Fruit fly (Drosophila melanogaster) whole organism, embryonic: ENCODE results near the gene CG6843.

Source experiments
- BtbVII ChIP-seq: fragments of 200-800 bp; sonication (Bioruptor generic); optimal IDR thresholded peaks from 3 replicates; lab custom pipeline; 2017; ENCODE audit warnings: missing biosample characterization, mild to moderate bottlenecking, missing genetic modification characterization
- C15 ChIP-seq: fragments of 200-800 bp; sonication (Bioruptor generic); IDR thresholded peaks from 3 replicates; pipeline ENCODE4 v1.3.6; 2022; ENCODE audit warnings: missing biosample characterization, missing genetic modification characterization
- CG10274 ChIP-seq: fragments of 200-800 bp; sonication (Bioruptor generic); optimal IDR thresholded peaks from 3 replicates; lab custom pipeline; 2017; ENCODE audit warnings: missing biosample characterization, mild to moderate bottlenecking, missing genetic modification characterization
- CG10565 ChIP-seq: fragments of 200-800 bp; sonication (Bioruptor generic); optimal IDR thresholded peaks from 3 replicates; lab custom pipeline; 2016; ENCODE audit warnings: missing biosample characterization, mild to moderate bottlenecking, missing genetic modification characterization
- CG10654 ChIP-seq: fragments of 200-800 bp; sonication (Bioruptor generic); optimal IDR thresholded peaks from 2 replicates; lab custom pipeline; 2016; ENCODE audit warnings: missing biosample characterization, missing genetic modification characterization
- CG11398 ChIP-seq: fragments of 200-800 bp; sonication (Bioruptor generic); optimal IDR thresholded peaks from 2 replicates; lab custom pipeline; 2016; ENCODE audit warnings: missing biosample characterization, missing genetic modification characterization
- CG11456 ChIP-seq: fragments of 200-800 bp; sonication (Bioruptor generic); IDR thresholded peaks from 3 replicates; pipeline ENCODE4 v1.3.6; 2022; ENCODE audit warnings: missing biosample characterization, missing genetic modification characterization
- CG11723 ChIP-seq: fragments of 200-800 bp; sonication (Bioruptor generic); optimal IDR thresholded peaks from 2 replicates; lab custom pipeline; 2017; ENCODE audit warnings: missing biosample characterization, mild to moderate bottlenecking, missing genetic modification characterization
- CG1233 ChIP-seq: fragments of 200-800 bp; sonication (Bioruptor generic); optimal IDR thresholded peaks from 4 replicates; lab custom pipeline; 2018; ENCODE audit warnings: missing biosample characterization, mild to moderate bottlenecking, missing genetic modification characterization
- CG15601 ChIP-seq: fragments of 200-800 bp; sonication (Bioruptor generic); optimal IDR thresholded peaks from 3 replicates; lab custom pipeline; 2019; ENCODE audit warnings: missing biosample characterization, mild to moderate bottlenecking, missing genetic modification characterization, moderate library complexity
- CG1647 ChIP-seq: fragments of 200-800 bp; sonication (Bioruptor generic); optimal IDR thresholded peaks from 3 replicates; lab custom pipeline; 2016; ENCODE audit warnings: missing biosample characterization, missing genetic modification characterization
- CG16779 ChIP-seq: fragments of 200-800 bp; sonication (Bioruptor generic); IDR thresholded peaks from 2 replicates; pipeline ENCODE4 v1.3.6; 2022; ENCODE audit warnings: missing biosample characterization, missing genetic modification characterization
- CG17912 ChIP-seq: fragments of 200-800 bp; sonication (Bioruptor generic); optimal IDR thresholded peaks from 2 replicates; lab custom pipeline; 2018; ENCODE audit warnings: missing biosample characterization, mild to moderate bottlenecking, missing genetic modification characterization
- CG18764 ChIP-seq: fragments of 200-800 bp; sonication (Bioruptor generic); optimal IDR thresholded peaks from 3 replicates; lab custom pipeline; 2016; ENCODE audit warnings: missing biosample characterization, missing genetic modification characterization
- CG2199 ChIP-seq: fragments of 200-800 bp; sonication (Bioruptor generic); IDR thresholded peaks from 3 replicates; pipeline ENCODE4 v1.3.6; 2022; ENCODE audit warnings: missing biosample characterization, missing genetic modification characterization
- CG2678 ChIP-seq: fragments of 200-800 bp; sonication (Bioruptor generic); optimal IDR thresholded peaks from 3 replicates; lab custom pipeline; 2019; ENCODE audit warnings: missing biosample characterization, mild to moderate bottlenecking, missing genetic modification characterization, moderate library complexity
- CG30020 ChIP-seq: fragments of 200-800 bp; optimal IDR thresholded peaks from 2 replicates; lab custom pipeline; 2019; ENCODE audit warnings: missing biosample characterization, mild to moderate bottlenecking, missing genetic modification characterization, moderate library complexity
- CG30403 ChIP-seq: fragments of 200-800 bp; sonication (Bioruptor generic); optimal IDR thresholded peaks from 3 replicates; lab custom pipeline; 2016; ENCODE audit warnings: missing biosample characterization, missing genetic modification characterization
- CG3065 ChIP-seq: fragments of 200-800 bp; sonication (Bioruptor generic); optimal IDR thresholded peaks from 2 replicates; lab custom pipeline; 2016; ENCODE audit warnings: missing biosample characterization, missing genetic modification characterization
- CG34224 ChIP-seq: fragments of 200-800 bp; sonication (Bioruptor generic); IDR thresholded peaks from 3 replicates; pipeline ENCODE4 v1.3.6; 2022; ENCODE audit warnings: missing biosample characterization, missing genetic modification characterization; ENCODE audit not compliant: partially characterized antibody
- CG3726 ChIP-seq: fragments of 200-800 bp; sonication (Bioruptor generic); IDR thresholded peaks from 3 replicates; pipeline ENCODE4, ENCODE4 v1.3.6; 2022; ENCODE audit warnings: missing biosample characterization, missing genetic modification characterization
- CG3995 ChIP-seq: fragments of 200-800 bp; sonication (Bioruptor generic); optimal IDR thresholded peaks from 3 replicates; lab custom pipeline; 2016; ENCODE audit warnings: missing biosample characterization, missing genetic modification characterization
- CG5245 ChIP-seq: fragments of 200-800 bp; sonication (Bioruptor generic); optimal IDR thresholded peaks from 3 replicates; lab custom pipeline; 2016; ENCODE audit warnings: missing biosample characterization, missing genetic modification characterization
- CG6683 ChIP-seq: fragments of 200-800 bp; sonication (Bioruptor generic); optimal IDR thresholded peaks from 2 replicates; lab custom pipeline; 2017; ENCODE audit warnings: missing biosample characterization, mild to moderate bottlenecking, missing genetic modification characterization, missing genetic modification reagents
- CG6689 ChIP-seq: fragments of 200-800 bp; sonication (Bioruptor generic); IDR thresholded peaks from 2 replicates; pipeline ENCODE4 v1.3.6; 2022; ENCODE audit warnings: missing biosample characterization, missing genetic modification characterization
- CG7372 ChIP-seq: fragments of 200-800 bp; sonication (Bioruptor generic); IDR thresholded peaks from 2 replicates; pipeline ENCODE4 v1.3.6; 2022; ENCODE audit warnings: missing biosample characterization, missing genetic modification characterization
- CG7928 ChIP-seq: fragments of 200-800 bp; sonication (Bioruptor generic); optimal IDR thresholded peaks from 2 replicates; lab custom pipeline; 2017; ENCODE audit warnings: missing biosample characterization, mild to moderate bottlenecking, missing genetic modification characterization
- CG8359 ChIP-seq: fragments of 200-800 bp; sonication (Bioruptor generic); optimal IDR thresholded peaks from 2 replicates; lab custom pipeline; 2017; ENCODE audit warnings: missing biosample characterization, mild to moderate bottlenecking, missing genetic modification characterization, borderline replicate concordance
- CG9797 ChIP-seq: fragments of 200-800 bp; sonication (Bioruptor generic); optimal IDR thresholded peaks from 3 replicates; lab custom pipeline; 2018; ENCODE audit warnings: missing biosample characterization, mild to moderate bottlenecking, missing genetic modification characterization
- Fer3 ChIP-seq: fragments of 200-800 bp; sonication (Bioruptor generic); optimal IDR thresholded peaks from 2 replicates; lab custom pipeline; 2018; ENCODE audit warnings: missing biosample characterization, mild to moderate bottlenecking, missing genetic modification characterization, moderate library complexity
- Gsc ChIP-seq: fragments of 200-800 bp; sonication (Bioruptor generic); IDR thresholded peaks from 2 replicates; pipeline ENCODE4 v1.3.6; 2022; ENCODE audit warnings: missing biosample characterization, missing genetic modification characterization
- HmgD ChIP-seq: fragments of 200-800 bp; sonication (Bioruptor generic); optimal IDR thresholded peaks from 3 replicates; lab custom pipeline; 2016; ENCODE audit warnings: missing biosample characterization, missing genetic modification characterization
- Hr39 ChIP-seq: fragments of >200 bp; optimal IDR thresholded peaks from 2 replicates; lab custom pipeline; 2017
- Max ChIP-seq: fragments of 200-800 bp; sonication (Bioruptor generic); optimal IDR thresholded peaks from 2 replicates; lab custom pipeline; 2016; ENCODE audit warnings: missing biosample characterization, mild to moderate bottlenecking, missing genetic modification characterization
- NC2β ChIP-seq: fragments of 200-800 bp; sonication (Bioruptor generic); optimal IDR thresholded peaks from 2 replicates; lab custom pipeline; 2016; ENCODE audit warnings: missing biosample characterization, missing genetic modification characterization
- Scr ChIP-seq: fragments of 200-800 bp; sonication (Bioruptor generic); IDR thresholded peaks from 2 replicates; pipeline ENCODE4 v1.3.6; 2022; ENCODE audit warnings: missing biosample characterization, missing genetic modification characterization; ENCODE audit not compliant: partially characterized antibody
- Sry-β ChIP-seq: fragments of 200-800 bp; sonication (Bioruptor generic); optimal IDR thresholded peaks from 2 replicates; lab custom pipeline; 2018; ENCODE audit warnings: missing biosample characterization, mild to moderate bottlenecking, missing genetic modification characterization, moderate library complexity
- dm ChIP-seq: fragments of 200-800 bp; sonication (Bioruptor generic); optimal IDR thresholded peaks from 3 replicates; lab custom pipeline; 2016; ENCODE audit warnings: missing biosample characterization, missing genetic modification characterization
- esg ChIP-seq: fragments of 200-800 bp; sonication (Bioruptor generic); conservative IDR thresholded peaks from 2 replicates; pipeline ENCODE4 v1.3.6; 2022; ENCODE audit warnings: missing biosample characterization, missing genetic modification characterization
- fd102C ChIP-seq: fragments of 200-800 bp; sonication (Bioruptor generic); optimal IDR thresholded peaks from 2 replicates; lab custom pipeline; 2018; ENCODE audit warnings: missing biosample characterization, mild to moderate bottlenecking, missing genetic modification characterization, moderate library complexity
- gce ChIP-seq: fragments of 200-800 bp; sonication (Bioruptor generic); IDR thresholded peaks from 3 replicates; pipeline ENCODE4 v1.3.6; 2022; ENCODE audit warnings: missing biosample characterization, missing genetic modification characterization
- nerfin-2 ChIP-seq: fragments of 200-800 bp; sonication (Bioruptor generic); IDR thresholded peaks from 2 replicates; pipeline ENCODE4 v1.3.6; 2022; ENCODE audit warnings: missing biosample characterization, missing genetic modification characterization; ENCODE audit not compliant: partially characterized antibody
- nmo ChIP-seq: fragments of 200-800 bp; sonication (Bioruptor generic); optimal IDR thresholded peaks from 2 replicates; lab custom pipeline; 2018; ENCODE audit warnings: missing biosample characterization, mild to moderate bottlenecking, missing genetic modification characterization, moderate library complexity
- p53 ChIP-seq: fragments of 200-800 bp; sonication (Bioruptor generic); optimal IDR thresholded peaks from 2 replicates; lab custom pipeline; 2016; ENCODE audit warnings: missing biosample characterization, missing genetic modification characterization
- pb ChIP-seq: fragments of 200-800 bp; sonication (Bioruptor generic); optimal IDR thresholded peaks from 3 replicates; lab custom pipeline; 2016; ENCODE audit warnings: missing biosample characterization, missing genetic modification characterization
- slou ChIP-seq: fragments of 200-800 bp; sonication (Bioruptor generic); optimal IDR thresholded peaks from 3 replicates; lab custom pipeline; 2016; ENCODE audit warnings: missing biosample characterization, missing genetic modification characterization
- tll ChIP-seq, 2 experiments: fragments of 200-800 bp in 1 of 2; fragments of >200 bp in 1 of 2; sonication (Bioruptor generic) in 1 of 2; optimal IDR thresholded peaks; 2 replicates each; lab custom pipeline; 2017 to 2019; ENCODE audit warnings: missing biosample characterization in 2 of 2, missing genetic modification characterization in 2 of 2, mild to moderate bottlenecking in 1 of 2, moderate library complexity in 1 of 2
- toy ChIP-seq: fragments of 200-800 bp; sonication (Bioruptor generic); IDR thresholded peaks from 2 replicates; pipeline ENCODE4 v1.3.6; 2022; ENCODE audit warnings: missing biosample characterization, missing genetic modification characterization
- trem ChIP-seq: fragments of 200-800 bp; optimal IDR thresholded peaks from 3 replicates; lab custom pipeline; 2019; ENCODE audit warnings: missing biosample characterization, mild to moderate bottlenecking, missing genetic modification characterization, moderate library complexity
- trh ChIP-seq: fragments of 200-800 bp; sonication (Bioruptor generic); optimal IDR thresholded peaks from 2 replicates; lab custom pipeline; 2016; ENCODE audit warnings: missing biosample characterization, missing genetic modification characterization

CG6843 gene

DNA sequence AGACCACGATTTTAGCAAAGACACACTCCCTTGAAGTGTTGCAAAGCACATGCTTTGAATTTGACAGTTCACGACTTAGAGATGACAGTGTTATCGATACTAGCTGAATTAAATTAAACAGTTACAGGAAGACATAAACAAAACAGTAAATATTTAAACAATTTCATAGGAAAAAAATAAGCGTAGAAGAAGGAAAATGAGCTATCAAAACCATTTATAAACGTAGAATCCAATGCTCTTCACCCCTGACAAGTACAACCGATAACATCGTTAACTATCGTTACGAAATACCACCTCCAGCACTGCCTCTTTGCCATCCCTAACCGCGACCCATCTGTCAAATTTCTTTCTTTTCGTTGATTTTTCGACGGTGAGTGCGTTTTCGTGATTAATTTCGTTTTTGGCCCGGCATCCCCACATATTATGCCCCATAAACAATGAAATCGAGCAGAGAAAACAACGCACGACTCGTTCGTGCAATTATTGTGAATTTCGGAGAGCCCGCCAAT, 2.6 kb upstream of the CG6843 start, which contains the start of gene RpL26 (continued):
- peak; percentile 85 for TF ChIP-seq CG3995 (GFP tag; lab: Kevin White, UChicago)
- peak; percentile 63 for TF ChIP-seq CG10654 (GFP tag; lab: Kevin White, UChicago)
- TF ChIP-seq toy (GFP tag; lab: Robert Waterston, UW) = peak; percentile 51; the same call in 1 of the 2 replicates
- peak; percentile 95 for TF ChIP-seq CG34224 (GFP tag; lab: Robert Waterston, UW)
- TF ChIP-seq CG5245 (GFP tag; lab: Kevin White, UChicago) = peak; percentile 11
- TF ChIP-seq CG2678 (tag; lab: Kevin White, UChicago) = peak; percentile 76
- TF ChIP-seq Hr39 (lab: Kevin White, UChicago) = no peak
- TF ChIP-seq CG18764 (GFP tag; lab: Kevin White, UChicago) = peak; percentile 25
- TF ChIP-seq CG1233 (GFP tag; lab: Kevin White, UChicago) = peak; percentile 48
- peak; percentile 64 for TF ChIP-seq trem (tag; lab: Kevin White, UChicago)
- TF ChIP-seq pb (GFP tag; lab: Kevin White, UChicago) = peak; percentile 48
- TF ChIP-seq CG1647 (GFP tag; lab: Kevin White, UChicago) = peak; percentile 44
- 0 out of 2 replicates have a peak, but pooled peaks have one; percentile 12 for TF ChIP-seq CG16779 (GFP tag; lab: Robert Waterston, UW)
- peak in 1 of 2 experiments; percentile 88 for TF ChIP-seq tll (GFP tag; optimal IDR thresholded peaks at IDR 0.05; lab: Kevin White, UChicago)
- no peak for TF ChIP-seq CG10565
- peak; percentile 99 for TF ChIP-seq Scr
- TF ChIP-seq CG9797 (GFP tag; lab: Kevin White, UChicago) = peak; percentile 47
- TF ChIP-seq CG6689 (GFP tag; lab: Robert Waterston, UW) = peak; percentile 76
- peak; percentile 46 for TF ChIP-seq slou (GFP tag; lab: Kevin White, UChicago)
- no peak for TF ChIP-seq fd102C (GFP tag; lab: Kevin White, UChicago)
- TF ChIP-seq nerfin-2 (GFP tag; lab: Robert Waterston, UW) = peak; percentile 90
- TF ChIP-seq CG3065 (GFP tag; lab: Kevin White, UChicago) = peak; percentile 48
- peak; percentile 77 for TF ChIP-seq CG15601
- TF ChIP-seq Max = peak; percentile 63
- peak; percentile 7 for TF ChIP-seq CG10274 (GFP tag; lab: Kevin White, UChicago)
- TF ChIP-seq gce = no peak; the same call in 2 of the 3 replicates
- peak; percentile 93 for TF ChIP-seq dm (GFP tag; lab: Kevin White, UChicago)
- 0 out of 3 replicates have a peak, but pooled peaks have one; percentile 5 for TF ChIP-seq CG3726 (GFP tag; lab: Robert Waterston, UW)
- peak; percentile 55 for TF ChIP-seq CG17912 (GFP tag; lab: Kevin White, UChicago)
- peak; percentile 72 for TF ChIP-seq HmgD (GFP tag; lab: Kevin White, UChicago)
- peak; percentile 77 for TF ChIP-seq CG30020 (tag; lab: Kevin White, UChicago)
- peak; percentile 79 for TF ChIP-seq p53 (GFP tag; lab: Kevin White, UChicago)
- TF ChIP-seq trh (GFP tag; lab: Kevin White, UChicago) = peak; percentile 54
- TF ChIP-seq CG8359 = peak; percentile 24
- TF ChIP-seq esg = peak; percentile 66
- TF ChIP-seq nmo (GFP tag; lab: Kevin White, UChicago) = peak; percentile 92
- TF ChIP-seq BtbVII (GFP tag; lab: Kevin White, UChicago) = peak; percentile 61
- no peak for TF ChIP-seq C15 (GFP tag; lab: Robert Waterston, UW)
- peak; percentile 57 for TF ChIP-seq CG11398 (GFP tag; lab: Kevin White, UChicago)
- TF ChIP-seq CG11456 (GFP tag; lab: Robert Waterston, UW) = no peak
- no peak for TF ChIP-seq Gsc (GFP tag; lab: Robert Waterston, UW)
- peak; percentile 42 for TF ChIP-seq Fer3 (tag; lab: Kevin White, UChicago)
- TF ChIP-seq CG11723 (GFP tag; lab: Kevin White, UChicago) = peak; percentile 60
- TF ChIP-seq CG6683 (GFP tag; lab: Kevin White, UChicago) = no peak
- peak; percentile 89 for TF ChIP-seq CG30403 (GFP tag; lab: Kevin White, UChicago)
- TF ChIP-seq CG7372 (GFP tag; lab: Robert Waterston, UW) = peak; percentile 82
- no peak for TF ChIP-seq CG2199 (GFP tag; lab: Robert Waterston, UW)
- peak; percentile 99 for TF ChIP-seq NC2β (GFP tag; lab: Kevin White, UChicago)
- no peak for TF ChIP-seq Sry-β (GFP tag; lab: Kevin White, UChicago)
- TF ChIP-seq CG7928 (GFP tag; lab: Kevin White, UChicago) = peak; percentile 36
